Worm (Caenorhabditis elegans): ENCODE measurements around the gene nspb-2.

Gene nspb-2

ce11 chrIV:6634789-6635188, 43.3 kb downstream of the nspb-2 start, which contains the start of gene metl-13:
Gene metl-13, plus strand, starts transcription at chrIV:6635089.
- no peak for TF ChIP-seq ceh-62 (tag; optimal IDR thresholded peaks at IDR 0.05)
- TF ChIP-seq nhr-77 (tag; optimal IDR thresholded peaks at IDR 0.05) = no peak
- TF ChIP-seq sdz-12 (GFP tag; optimal IDR thresholded peaks at IDR 0.05) = no peak
- no peak for TF ChIP-seq cey-2 (tag; optimal IDR thresholded peaks at IDR 0.05; ENCODE audit: borderline replicate concordance, insufficient read depth)
- no peak for TF ChIP-seq madf-5 (GFP tag; IDR thresholded peaks at IDR 0.05)
- TF ChIP-seq duxl-1 (tag; optimal IDR thresholded peaks at IDR 0.05; ENCODE audit: poor library complexity) = no peak
- 0 out of 2 replicates have a peak, but pooled peaks have one; percentile 24 for TF ChIP-seq lin-38 (GFP tag; IDR thresholded peaks at IDR 0.05)

ce11 chrIV:6638256-6638655, 46.8 kb downstream of the nspb-2 start, which contains the start of gene C01B10.7:
Gene C01B10.7, plus strand, starts transcription at chrIV:6638556.
- no peak for TF ChIP-seq nhr-102 (tag; optimal IDR thresholded peaks at IDR 0.05)
- no peak for TF ChIP-seq dve-1 (tag; optimal IDR thresholded peaks at IDR 0.05; ENCODE audit: insufficient read depth)
- TF ChIP-seq nhr-41 (GFP tag; IDR thresholded peaks at IDR 0.05) = no peak
- no peak for TF ChIP-seq daf-8 (GFP tag; IDR thresholded peaks at IDR 0.05)
- no peak for TF ChIP-seq duxl-1 (tag; optimal IDR thresholded peaks at IDR 0.05; ENCODE audit: poor library complexity)
- TF ChIP-seq zfp-2 (tag; optimal IDR thresholded peaks at IDR 0.05) = no peak
- no peak for TF ChIP-seq F49E8.2 (tag; optimal IDR thresholded peaks at IDR 0.05; ENCODE audit: borderline replicate concordance)
- no peak for TF ChIP-seq F26F4.8 (GFP tag; conservative IDR thresholded peaks at IDR 0.05)
- TF ChIP-seq D1046.2 (GFP tag; IDR thresholded peaks at IDR 0.05) = no peak
- no peak for TF ChIP-seq nhr-42 (GFP tag; IDR thresholded peaks at IDR 0.05)
- TF ChIP-seq daf-12 (tag; optimal IDR thresholded peaks at IDR 0.05) = no peak
- no peak for TF ChIP-seq R02D3.7 (tag; optimal IDR thresholded peaks at IDR 0.05)
- TF ChIP-seq php-3 (GFP tag; IDR thresholded peaks at IDR 0.05) = no peak
- no peak for TF ChIP-seq ztf-7 (tag; optimal IDR thresholded peaks at IDR 0.05)

- peak; percentile 34 for TF ChIP-seq pqm-1 (tag; optimal IDR thresholded peaks at IDR 0.05)
- no peak for TF ChIP-seq F44E2.7 (GFP tag; IDR thresholded peaks at IDR 0.05)
These were observed 48.4 kb downstream of the nspb-2 start, which contains the start of gene C01B10.6 for ce11 chrIV:6639880-6640279. Gene C01B10.6, plus strand, starts transcription at chrIV:6640180.
